Worm (Caenorhabditis elegans) whole organism, L1 larva: ENCODE results near the gene F44E5.2.

Experiments used
- ceh-88 ChIP-seq: fragments of 200-800 bp; sonication (Bioruptor generic); IDR thresholded peaks from 2 replicates; pipeline ENCODE4 v1.3.6; 2022; ENCODE audit warnings: missing genetic modification characterization, missing compliant biosample characterization
- efl-1 ChIP-seq, 4 experiments: fragments of 150-350 bp; optimal IDR thresholded peaks in 3 of 4; peaks in 1 of 4; 1 replicate in 1 of 4; 2 replicates in 3 of 4; lab custom pipeline; 2014; ENCODE audit warnings: missing biosample characterization in 2 of 4, missing genetic modification characterization in 2 of 4, missing genetic modification reagents in 2 of 4
- elt-2 ChIP-seq: sonication (generic microtip); optimal IDR thresholded peaks from 2 replicates; lab custom pipeline; 2016; ENCODE audit warnings: missing genetic modification characterization, mild to moderate bottlenecking, inconsistent platforms, missing compliant biosample characterization, missing genetic modification reagents
- elt-3 ChIP-seq, 6 experiments: fragments of 150-350 bp in 1 of 6; sonication (generic microtip); optimal IDR thresholded peaks; 2 replicates each; lab custom pipeline; 2017 to 2018; ENCODE audit warnings: missing biosample characterization in 6 of 6, missing genetic modification characterization in 6 of 6, inconsistent platforms in 1 of 6
- ets-5 ChIP-seq: fragments of 200-800 bp; sonication (Bioruptor generic); IDR thresholded peaks from 2 replicates; pipeline ENCODE4 v1.3.6; 2022; ENCODE audit warnings: missing genetic modification characterization, missing compliant biosample characterization
- fkh-8 ChIP-seq: sonication (generic microtip); optimal IDR thresholded peaks from 2 replicates; lab custom pipeline; 2016; ENCODE audit warnings: mild to moderate bottlenecking, missing genetic modification characterization, missing compliant biosample characterization
- fos-1 ChIP-seq: fragments of 150-350 bp; optimal IDR thresholded peaks from 2 replicates; lab custom pipeline; 2014; ENCODE audit warnings: missing biosample characterization, missing genetic modification characterization
- grh-1 ChIP-seq: fragments of 200-800 bp; sonication (Bioruptor generic); IDR thresholded peaks from 2 replicates; pipeline ENCODE4 v1.3.6; 2022; ENCODE audit warnings: missing genetic modification reagents, missing genetic modification characterization, missing compliant biosample characterization
- hlh-17 ChIP-seq: fragments of 200-800 bp; sonication (Bioruptor generic); optimal IDR thresholded peaks from 2 replicates; lab custom pipeline; 2018; ENCODE audit warnings: missing genetic modification characterization, mild to moderate bottlenecking, missing compliant biosample characterization, moderate library complexity, borderline replicate concordance
- isw-1 ChIP-seq: fragments of 200-800 bp; sonication (Bioruptor generic); IDR thresholded peaks from 2 replicates; pipeline ENCODE4 v1.3.6; 2022; ENCODE audit warnings: missing genetic modification characterization, missing compliant biosample characterization
- jun-1 ChIP-seq: fragments of 150-350 bp; optimal IDR thresholded peaks from 2 replicates; lab custom pipeline; 2014; ENCODE audit warnings: missing biosample characterization, missing genetic modification reagents, missing genetic modification characterization
- lin-15B ChIP-seq: fragments of 150-350 bp; sonication (generic microtip); optimal IDR thresholded peaks from 3 replicates; lab custom pipeline; 2014; ENCODE audit warnings: missing biosample characterization, missing genetic modification characterization
- lin-39 ChIP-seq: fragments of 150-350 bp; optimal IDR thresholded peaks from 2 replicates; lab custom pipeline; 2014; ENCODE audit warnings: missing biosample characterization, missing genetic modification reagents, missing genetic modification characterization
- lsy-2 ChIP-seq, 2 experiments: fragments of 150-350 bp; optimal IDR thresholded peaks; 2 replicates each; lab custom pipeline; 2014; ENCODE audit warnings: missing biosample characterization in 2 of 2, missing genetic modification characterization in 2 of 2
- mdl-1 ChIP-seq, 2 experiments: fragments of 150-350 bp; optimal IDR thresholded peaks; 2 replicates each; lab custom pipeline; 2014 to 2017; ENCODE audit warnings: missing biosample characterization in 2 of 2, missing genetic modification characterization in 2 of 2, inconsistent platforms in 1 of 2
- mef-2 ChIP-seq: fragments of 150-350 bp; optimal IDR thresholded peaks from 2 replicates; lab custom pipeline; 2014; ENCODE audit warnings: missing biosample characterization, missing genetic modification characterization
- nhr-12 ChIP-seq: sonication (generic microtip); optimal IDR thresholded peaks from 2 replicates; lab custom pipeline; 2017; ENCODE audit warnings: missing biosample characterization, missing genetic modification characterization
- nhr-19 ChIP-seq: fragments of 200-800 bp; sonication (Bioruptor generic); conservative IDR thresholded peaks from 2 replicates; pipeline ENCODE4 v1.3.6; 2022; ENCODE audit warnings: missing genetic modification characterization, missing compliant biosample characterization
- nhr-20 ChIP-seq: sonication (generic microtip); optimal IDR thresholded peaks from 2 replicates; lab custom pipeline; 2016; ENCODE audit warnings: mild to moderate bottlenecking, missing genetic modification characterization, missing compliant biosample characterization
- nhr-28 ChIP-seq: fragments of 150-350 bp; optimal IDR thresholded peaks from 2 replicates; lab custom pipeline; 2014; ENCODE audit warnings: missing biosample characterization, missing genetic modification characterization
- nhr-84 ChIP-seq: sonication (generic microtip); optimal IDR thresholded peaks from 2 replicates; lab custom pipeline; 2017; ENCODE audit warnings: missing biosample characterization, missing genetic modification characterization
- nhr-85 ChIP-seq: sonication (generic microtip); peaks from one replicate; lab custom pipeline; 2016; ENCODE audit warnings: missing genetic modification characterization, inconsistent platforms, missing compliant biosample characterization
- pag-3 ChIP-seq: sonication (generic microtip); optimal IDR thresholded peaks from 2 replicates; lab custom pipeline; 2017; ENCODE audit warnings: missing genetic modification characterization, mild to moderate bottlenecking, missing compliant biosample characterization, antibody characterized with exemption, borderline replicate concordance; ENCODE audit not compliant: insufficient read depth
- rnt-1 ChIP-seq: sonication (generic microtip); optimal IDR thresholded peaks from 2 replicates; lab custom pipeline; 2016; ENCODE audit warnings: mild to moderate bottlenecking, missing genetic modification characterization, moderate library complexity, missing compliant biosample characterization
- skn-1 ChIP-seq: fragments of 150-350 bp; optimal IDR thresholded peaks from 2 replicates; lab custom pipeline; 2014; ENCODE audit warnings: missing biosample characterization, missing genetic modification characterization
- snpc-4 ChIP-seq: fragments of 150-350 bp; optimal IDR thresholded peaks from 2 replicates; lab custom pipeline; 2014; ENCODE audit warnings: missing biosample characterization, missing genetic modification characterization
- swsn-7 ChIP-seq: sonication (generic microtip); optimal IDR thresholded peaks from 2 replicates; lab custom pipeline; 2016; ENCODE audit warnings: missing genetic modification characterization, missing compliant biosample characterization
- unc-30 ChIP-seq: sonication (generic microtip); optimal IDR thresholded peaks from 2 replicates; lab custom pipeline; 2017; ENCODE audit warnings: missing biosample characterization, missing genetic modification characterization
- unc-86 ChIP-seq: sonication (generic microtip); optimal IDR thresholded peaks from 2 replicates; lab custom pipeline; 2016; ENCODE audit warnings: missing genetic modification characterization, missing compliant biosample characterization
- vab-15 ChIP-seq: sonication (generic microtip); optimal IDR thresholded peaks from 2 replicates; lab custom pipeline; 2017; ENCODE audit warnings: missing genotype, mild to moderate bottlenecking, missing genetic modification characterization, missing compliant biosample characterization
- xbp-1 ChIP-seq: sonication (generic microtip); optimal IDR thresholded peaks from 2 replicates; lab custom pipeline; 2016; ENCODE audit warnings: missing genetic modification characterization, missing compliant biosample characterization
- zip-4 ChIP-seq: fragments of 200-800 bp; sonication (Bioruptor generic); optimal IDR thresholded peaks from 2 replicates; lab custom pipeline; 2018; ENCODE audit warnings: mild to moderate bottlenecking, missing genetic modification characterization, moderate library complexity, missing compliant biosample characterization
- ztf-11 ChIP-seq, 2 experiments: sonication (generic microtip); optimal IDR thresholded peaks; 2 replicates each; lab custom pipeline; 2016 to 2017; ENCODE audit warnings: missing genetic modification characterization in 2 of 2, missing biosample characterization in 1 of 2, missing compliant biosample characterization in 1 of 2

The F44E5.2 gene

ce11 chrII:11794392-11794791 is 27.8 kb downstream of the F44E5.2 start:
- TF ChIP-seq nhr-28 (tag; lab: Kevin White, UChicago) (no peak), efl-1 (optimal IDR thresholded peaks at IDR 0.05; lab: Kevin White, UChicago) (no peak), efl-1 (GFP tag; optimal IDR thresholded peaks at IDR 0.05 in 1 of 2; lab: Kevin White, UChicago) (no peak), isw-1 (GFP tag; lab: Robert Waterston, UW) (no peak), lin-39 (tag; lab: Kevin White, UChicago) (peak; percentile 3), fos-1 (no peak), nhr-85 (tag; lab: Kevin White, UChicago) (peak; percentile 75), nhr-19 (GFP tag; lab: Robert Waterston, UW) (no peak), snpc-4 (tag; lab: Kevin White, UChicago) (no peak)

DNA sequence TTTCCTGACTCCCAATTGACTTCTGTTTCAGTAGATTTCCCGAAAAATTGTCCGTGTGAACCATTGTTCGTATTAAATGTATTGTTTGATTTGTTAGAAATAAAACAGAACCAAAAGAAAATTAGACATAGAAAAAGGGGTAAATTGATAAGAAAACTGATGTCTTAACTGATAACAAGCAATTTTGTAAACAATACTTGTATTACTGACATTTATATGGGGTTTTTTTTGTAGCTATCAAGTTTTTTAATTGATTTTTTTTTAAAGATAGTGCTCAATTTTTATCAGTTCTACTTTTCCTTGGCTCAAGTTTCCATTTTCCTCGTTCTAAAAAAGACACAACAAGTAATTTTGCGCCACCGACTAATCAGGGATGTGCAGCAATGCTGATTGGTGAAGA is 30.6 kb downstream of the F44E5.2 start:
- no peak for TF ChIP-seq mef-2
- no peak for TF ChIP-seq swsn-7 (tag; lab: Kevin White, UChicago)
- TF ChIP-seq elt-2 (tag; lab: Kevin White, UChicago): peak; percentile 78
- no peak for TF ChIP-seq pag-3 (tag; lab: Kevin White, UChicago)
- no peak for TF ChIP-seq nhr-84 (tag; lab: Kevin White, UChicago)
- no peak for TF ChIP-seq ztf-11 (tag; optimal IDR thresholded peaks at IDR 0.05; lab: Kevin White, UChicago)
- TF ChIP-seq, all 84 proteins: peak for 1

- TF ChIP-seq hlh-17 (GFP tag; lab: Kevin White, UChicago): no peak
- TF ChIP-seq skn-1 (tag; lab: Kevin White, UChicago): no peak
- TF ChIP-seq fkh-8 (tag; lab: Kevin White, UChicago): no peak
Observed at ce11 chrII:11798737-11799136, 32.2 kb downstream of the F44E5.2 start, which contains the start of gene hda-5. hda-5 (plus strand) TSS chrII:11799037.

DNA sequence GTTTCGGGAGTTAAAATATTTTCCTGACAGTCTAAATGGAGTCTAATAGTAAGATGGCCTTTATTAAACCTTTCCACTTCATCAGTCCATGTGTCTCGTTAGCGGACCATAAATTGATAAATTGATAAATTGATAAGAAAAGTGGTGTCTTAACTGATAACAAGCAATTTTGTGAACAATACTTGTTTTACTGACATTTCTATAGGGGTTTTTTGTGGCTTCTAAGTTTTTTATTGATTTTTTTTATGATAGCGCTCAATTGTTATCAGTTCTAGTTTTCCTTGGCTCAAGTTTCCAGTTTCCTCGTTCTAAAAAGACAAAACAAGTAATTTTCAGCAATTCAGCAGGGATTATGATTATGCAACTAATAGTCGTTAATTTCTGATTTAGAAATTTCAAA is 35.9 kb downstream of the F44E5.2 start, which contains the start of gene F43G6.17:
F43G6.17 (plus strand) TSS at position 301 of the 400 bp plus-strand sequence.
- no peak for TF ChIP-seq mdl-1 (tag; optimal IDR thresholded peaks at IDR 0.05; lab: Kevin White, UChicago)

- TF ChIP-seq unc-30 (tag; lab: Kevin White, UChicago) (no peak), unc-86 (tag; lab: Kevin White, UChicago) (no peak), swsn-7 (tag; lab: Kevin White, UChicago) (no peak), ceh-88 (GFP tag; lab: Robert Waterston, UW) (no peak), rnt-1 (no peak), lsy-2 (tag; optimal IDR thresholded peaks at IDR 0.05; lab: Kevin White, UChicago) (no peak), zip-4 (GFP tag; lab: Kevin White, UChicago) (no peak), xbp-1 (tag; lab: Kevin White, UChicago) (no peak), nhr-20 (no peak), ets-5 (GFP tag; lab: Robert Waterston, UW) (no peak), mef-2 (no peak), jun-1 (tag; lab: Kevin White, UChicago) (no peak), hlh-17 (GFP tag; lab: Kevin White, UChicago) (no peak), grh-1 (GFP tag; lab: Robert Waterston, UW) (no peak), elt-3 (tag; optimal IDR thresholded peaks at IDR 0.05; lab: Kevin White, UChicago) (no peak), lin-15B (tag; lab: Kevin White, UChicago) (no peak), nhr-12 (tag; lab: Kevin White, UChicago) (no peak), vab-15 (tag; lab: Kevin White, UChicago) (no peak), isw-1 (GFP tag; lab: Robert Waterston, UW) (no peak), pag-3 (tag; lab: Kevin White, UChicago) (no peak)
- TF ChIP-seq, all 84 proteins: peak for 0
Observed at ce11 chrII:11806256-11806655, 39.7 kb downstream of the F44E5.2 start, which contains the start of gene jmjd-1.1. jmjd-1.1 (plus strand) TSS chrII:11806556.
